Fruit fly (Drosophila melanogaster) whole organism, prepupa: ENCODE results near the gene CheB38c.

Experiments used
- Blimp-1 ChIP-seq: fragments of 200-800 bp; sonication (Bioruptor generic); optimal IDR thresholded peaks from 3 replicates; lab custom pipeline; 2017; ENCODE audit warnings: missing biosample characterization, missing genetic modification characterization, mild to moderate bottlenecking, moderate library complexity, missing genetic modification reagents
- CG10631 ChIP-seq: fragments of 200-800 bp; sonication (Bioruptor generic); optimal IDR thresholded peaks from 2 replicates; lab custom pipeline; 2016; ENCODE audit warnings: missing biosample characterization, missing genetic modification characterization
- CG10669 ChIP-seq: fragments of 200-800 bp; sonication (Bioruptor generic); optimal IDR thresholded peaks from 3 replicates; lab custom pipeline; 2018; ENCODE audit warnings: missing biosample characterization, mild to moderate bottlenecking, missing genetic modification characterization, moderate library complexity
- CG11294 ChIP-seq: fragments of 200-800 bp; sonication (Bioruptor generic); IDR thresholded peaks from 2 replicates; pipeline ENCODE4 v1.3.6; 2022; ENCODE audit warnings: missing biosample characterization, missing genetic modification characterization
- CG11902 ChIP-seq: fragments of 200-800 bp; sonication (Bioruptor generic); optimal IDR thresholded peaks from 3 replicates; lab custom pipeline; 2016; ENCODE audit warnings: missing biosample characterization, missing genetic modification characterization
- CG15336 ChIP-seq: fragments of 200-800 bp; sonication (Bioruptor generic); IDR thresholded peaks from 2 replicates; pipeline ENCODE4 v1.3.6; 2022; ENCODE audit warnings: missing biosample characterization, missing genetic modification characterization
- CG16779 ChIP-seq: fragments of 200-800 bp; sonication (Bioruptor generic); optimal IDR thresholded peaks from 3 replicates; lab custom pipeline; 2017; ENCODE audit warnings: missing biosample characterization, mild to moderate bottlenecking, missing genetic modification characterization
- CG31627 ChIP-seq: fragments of 200-800 bp; sonication (Bioruptor generic); optimal IDR thresholded peaks from 3 replicates; lab custom pipeline; 2016; ENCODE audit warnings: missing biosample characterization, missing genetic modification characterization
- CG32006 ChIP-seq: fragments of 200-800 bp; sonication (Bioruptor generic); optimal IDR thresholded peaks from 3 replicates; lab custom pipeline; 2017; ENCODE audit warnings: missing biosample characterization, mild to moderate bottlenecking, missing genetic modification characterization
- CG3919 ChIP-seq: fragments of 200-800 bp; sonication (Bioruptor generic); optimal IDR thresholded peaks from 3 replicates; lab custom pipeline; 2016; ENCODE audit warnings: missing biosample characterization, missing genetic modification characterization
- CG4318 ChIP-seq: fragments of 200-800 bp; sonication (Bioruptor generic); optimal IDR thresholded peaks from 3 replicates; lab custom pipeline; 2017; ENCODE audit warnings: missing biosample characterization, mild to moderate bottlenecking, missing genetic modification characterization
- CG6163 ChIP-seq: fragments of 200-800 bp; sonication (Bioruptor generic); IDR thresholded peaks from 3 replicates; pipeline ENCODE4 v1.3.6; 2022; ENCODE audit warnings: missing biosample characterization, missing genetic modification characterization
- CG6276 ChIP-seq: fragments of 200-800 bp; sonication (Bioruptor generic); optimal IDR thresholded peaks from 2 replicates; lab custom pipeline; 2017; ENCODE audit warnings: missing biosample characterization, mild to moderate bottlenecking, missing genetic modification characterization
- CG6808 ChIP-seq: fragments of 200-800 bp; sonication (Bioruptor generic); optimal IDR thresholded peaks from 3 replicates; lab custom pipeline; 2017; ENCODE audit warnings: missing biosample characterization, missing genetic modification characterization, mild to moderate bottlenecking, moderate library complexity, missing genetic modification reagents
- CG6854 ChIP-seq: fragments of 200-800 bp; sonication (Bioruptor generic); optimal IDR thresholded peaks from 2 replicates; lab custom pipeline; 2017; ENCODE audit warnings: missing biosample characterization, mild to moderate bottlenecking, missing genetic modification characterization
- CG8119 ChIP-seq: fragments of 200-800 bp; sonication (Bioruptor generic); IDR thresholded peaks from 3 replicates; pipeline ENCODE4 v1.3.6; 2022; ENCODE audit warnings: missing biosample characterization, missing genetic modification characterization
- CG8319 ChIP-seq: fragments of 200-800 bp; sonication (Bioruptor generic); optimal IDR thresholded peaks from 3 replicates; lab custom pipeline; 2016; ENCODE audit warnings: missing biosample characterization, missing genetic modification characterization
- CG8632 ChIP-seq: fragments of 200-800 bp; sonication (Bioruptor generic); optimal IDR thresholded peaks from 3 replicates; lab custom pipeline; 2016; ENCODE audit warnings: missing biosample characterization, missing genetic modification characterization
- CG9139 ChIP-seq: fragments of 200-800 bp; sonication (Bioruptor generic); optimal IDR thresholded peaks from 3 replicates; lab custom pipeline; 2017; ENCODE audit warnings: missing biosample characterization, mild to moderate bottlenecking, missing genetic modification characterization
- Eip93F ChIP-seq: fragments of 200-800 bp; sonication (Bioruptor generic); optimal IDR thresholded peaks from 2 replicates; lab custom pipeline; 2016; ENCODE audit warnings: missing biosample characterization, mild to moderate bottlenecking, missing genetic modification characterization
- Ets21C ChIP-seq: fragments of 200-800 bp; sonication (Bioruptor generic); optimal IDR thresholded peaks from 3 replicates; lab custom pipeline; 2016; ENCODE audit warnings: missing biosample characterization, missing genetic modification characterization
- Hr38 ChIP-seq: sonication (Bioruptor generic); optimal IDR thresholded peaks from 2 replicates; lab custom pipeline; 2016; ENCODE audit warnings: missing biosample characterization, missing genetic modification characterization
- Hr39 ChIP-seq: fragments of 200-800 bp; sonication (Bioruptor generic); optimal IDR thresholded peaks from 2 replicates; lab custom pipeline; 2016; ENCODE audit warnings: missing biosample characterization, missing genetic modification characterization
- Lpt ChIP-seq: fragments of 200-800 bp; sonication (Bioruptor generic); optimal IDR thresholded peaks from 3 replicates; lab custom pipeline; 2016; ENCODE audit warnings: missing biosample characterization, missing genetic modification characterization
- Met ChIP-seq: fragments of 200-800 bp; sonication (Bioruptor generic); optimal IDR thresholded peaks from 3 replicates; lab custom pipeline; 2016; ENCODE audit warnings: missing biosample characterization, missing genetic modification characterization
- OdsH ChIP-seq: fragments of 200-800 bp; sonication (Bioruptor generic); optimal IDR thresholded peaks from 3 replicates; lab custom pipeline; 2016; ENCODE audit warnings: missing biosample characterization, missing genetic modification characterization
- Smox ChIP-seq: fragments of 200-800 bp; sonication (Bioruptor generic); optimal IDR thresholded peaks from 3 replicates; lab custom pipeline; 2016; ENCODE audit warnings: missing biosample characterization, missing genetic modification characterization
- achi ChIP-seq: fragments of 200-800 bp; sonication (Bioruptor generic); optimal IDR thresholded peaks from 3 replicates; lab custom pipeline; 2016; ENCODE audit warnings: missing biosample characterization, missing genetic modification characterization
- acj6 ChIP-seq: fragments of 200-800 bp; sonication (Bioruptor generic); optimal IDR thresholded peaks from 3 replicates; lab custom pipeline; 2016; ENCODE audit warnings: missing biosample characterization, missing genetic modification characterization
- dac ChIP-seq: fragments of 200-800 bp; sonication (Bioruptor generic); optimal IDR thresholded peaks from 2 replicates; lab custom pipeline; 2017; ENCODE audit warnings: missing biosample characterization, mild to moderate bottlenecking, missing genetic modification characterization
- dsx ChIP-seq: fragments of 200-800 bp; optimal IDR thresholded peaks from 3 replicates; lab custom pipeline; 2019; ENCODE audit warnings: missing biosample characterization, mild to moderate bottlenecking, missing genetic modification characterization, moderate library complexity; ENCODE audit not compliant: poor library complexity, severe bottlenecking
- eg ChIP-seq: fragments of 200-800 bp; sonication (Bioruptor generic); IDR thresholded peaks from 3 replicates; pipeline ENCODE4 v1.3.6; 2022; ENCODE audit warnings: missing biosample characterization, missing genetic modification characterization
- esn ChIP-seq: fragments of 200-800 bp; sonication (Bioruptor generic); optimal IDR thresholded peaks from 2 replicates; lab custom pipeline; 2016; ENCODE audit warnings: missing biosample characterization, mild to moderate bottlenecking, missing genetic modification characterization, moderate library complexity
- fd59A ChIP-seq: fragments of 200-800 bp; sonication (Bioruptor generic); optimal IDR thresholded peaks from 2 replicates; lab custom pipeline; 2017; ENCODE audit warnings: missing biosample characterization, mild to moderate bottlenecking, missing genetic modification characterization, missing genetic modification reagents
- fd85E ChIP-seq: fragments of 200-800 bp; sonication (Bioruptor generic); optimal IDR thresholded peaks from 3 replicates; lab custom pipeline; 2016; ENCODE audit warnings: missing biosample characterization, missing genetic modification characterization
- lz ChIP-seq: fragments of 200-800 bp; sonication (Bioruptor generic); optimal IDR thresholded peaks from 3 replicates; lab custom pipeline; 2016; ENCODE audit warnings: missing biosample characterization, missing genetic modification characterization
- salr ChIP-seq, 2 experiments: fragments of 200-800 bp; sonication (Bioruptor generic); optimal IDR thresholded peaks; 3 replicates each; lab custom pipeline; 2016 to 2018; ENCODE audit warnings: missing biosample characterization in 2 of 2, missing genetic modification characterization in 2 of 2, mild to moderate bottlenecking in 1 of 2
- ss ChIP-seq, 2 experiments: fragments of 200-800 bp; sonication (Bioruptor generic); optimal IDR thresholded peaks; 2 replicates in 1 of 2; 3 replicates in 1 of 2; lab custom pipeline; 2017 to 2018; ENCODE audit warnings: mild to moderate bottlenecking in 2 of 2, missing biosample characterization in 2 of 2, missing genetic modification characterization in 2 of 2, moderate library complexity in 1 of 2
- svp ChIP-seq: fragments of 200-800 bp; sonication (Bioruptor generic); peaks from one replicate; lab custom pipeline; 2016; ENCODE audit warnings: missing biosample characterization, missing genetic modification characterization
- topi ChIP-seq: fragments of 200-800 bp; sonication (Bioruptor generic); optimal IDR thresholded peaks from 3 replicates; lab custom pipeline; 2016; ENCODE audit warnings: missing biosample characterization, missing genetic modification characterization
- vri ChIP-seq: fragments of 200-800 bp; sonication (Bioruptor generic); optimal IDR thresholded peaks from 3 replicates; lab custom pipeline; 2016; ENCODE audit warnings: missing biosample characterization, mild to moderate bottlenecking, missing genetic modification characterization

The CheB38c gene

dm6 chr2L:20822489-20823195 is 2.0 kb upstream of the CheB38c start, which contains the start of gene CG9331 (continued):
- TF ChIP-seq CG9139 (GFP tag; lab: Kevin White, UChicago) = no peak
- no peak for TF ChIP-seq salr (GFP tag; optimal IDR thresholded peaks at IDR 0.05; lab: Kevin White, UChicago)
- TF ChIP-seq CG11902 (GFP tag; lab: Kevin White, UChicago) = no peak
- TF ChIP-seq eg (GFP tag; lab: Robert Waterston, UW) = no peak; the same call in 2 of the 3 replicates
- TF ChIP-seq fd59A (GFP tag; lab: Kevin White, UChicago) = no peak
- TF ChIP-seq CG6163 = peak; percentile 56; the same call in 2 of the 3 replicates
- no peak for TF ChIP-seq CG8319 (GFP tag; lab: Kevin White, UChicago)

- TF ChIP-seq CG31627 (GFP tag; lab: Kevin White, UChicago) (peak; percentile 8), achi (GFP tag; lab: Kevin White, UChicago) (peak; percentile 11), Hr38 (GFP tag; lab: Kevin White, UChicago) (no peak), Hr39 (GFP tag; lab: Kevin White, UChicago) (peak; percentile 38), topi (GFP tag; lab: Kevin White, UChicago) (peak; percentile 25), esn (GFP tag; lab: Kevin White, UChicago) (peak; percentile 25), CG11294 (GFP tag; lab: Robert Waterston, UW) (0 out of 2 replicates have a peak, but pooled peaks have one; percentile 12), CG32006 (GFP tag; lab: Kevin White, UChicago) (no peak), dac (GFP tag; lab: Kevin White, UChicago) (no peak), Eip93F (GFP tag; lab: Kevin White, UChicago) (no peak), CG10631 (GFP tag; lab: Kevin White, UChicago) (no peak), Smox (GFP tag; lab: Kevin White, UChicago) (peak; percentile 10), vri (GFP tag; lab: Kevin White, UChicago) (no peak), Met (GFP tag; lab: Kevin White, UChicago) (peak; percentile 14), fd59A (GFP tag; lab: Kevin White, UChicago) (peak; percentile 9), eg (GFP tag; lab: Robert Waterston, UW) (no peak), CG10669 (GFP tag; lab: Kevin White, UChicago) (no peak), CG6163 (peak; percentile 63), CG11902 (GFP tag; lab: Kevin White, UChicago) (no peak), CG6808 (GFP tag; lab: Kevin White, UChicago) (no peak), Ets21C (GFP tag; lab: Kevin White, UChicago) (no peak), CG6854 (GFP tag; lab: Kevin White, UChicago) (peak; percentile 38), dsx (peak; percentile 71), ss (GFP tag; optimal IDR thresholded peaks at IDR 0.05; lab: Kevin White, UChicago) (peak in 1 of 2 experiments; percentile 64), svp (peak; percentile 84)
These were observed 1.3 kb upstream of the CheB38c start for dm6 chr2L:20822025-20822371.

- peak; percentile 24 for TF ChIP-seq CG6276 (GFP tag; lab: Kevin White, UChicago)
- TF ChIP-seq CG16779 = peak; percentile 21
- no peak for TF ChIP-seq salr (GFP tag; optimal IDR thresholded peaks at IDR 0.05; lab: Kevin White, UChicago)
- TF ChIP-seq CG8119 = peak; percentile 76; the same call in 2 of the 3 replicates
- TF ChIP-seq OdsH (GFP tag; lab: Kevin White, UChicago) = no peak
- peak; percentile 89 for TF ChIP-seq dsx
- peak in 1 of 2 experiments; percentile 46 for TF ChIP-seq ss (GFP tag; optimal IDR thresholded peaks at IDR 0.05; lab: Kevin White, UChicago)
- no peak for TF ChIP-seq CG8632 (GFP tag; lab: Kevin White, UChicago)
- TF ChIP-seq Met (GFP tag; lab: Kevin White, UChicago) = no peak
- peak; percentile 31 for TF ChIP-seq fd85E (GFP tag; lab: Kevin White, UChicago)
- no peak for TF ChIP-seq achi (GFP tag; lab: Kevin White, UChicago)
- TF ChIP-seq fd59A (GFP tag; lab: Kevin White, UChicago) = no peak
- peak; percentile 75; the same call in 1 of the 2 replicates for TF ChIP-seq CG15336 (GFP tag; lab: Robert Waterston, UW)
- peak; percentile 40 for TF ChIP-seq Blimp-1
- TF ChIP-seq CG6163 = no peak; the same call in 2 of the 3 replicates
- TF ChIP-seq lz = no peak
- TF ChIP-seq Eip93F (GFP tag; lab: Kevin White, UChicago) = peak; percentile 65
- peak; percentile 30 for TF ChIP-seq CG8319 (GFP tag; lab: Kevin White, UChicago)
- TF ChIP-seq acj6 (GFP tag; lab: Kevin White, UChicago) = no peak
- no peak for TF ChIP-seq esn (GFP tag; lab: Kevin White, UChicago)
- no peak for TF ChIP-seq svp
- TF ChIP-seq Lpt (GFP tag; lab: Kevin White, UChicago) = peak; percentile 14
- TF ChIP-seq dac (GFP tag; lab: Kevin White, UChicago) = no peak
- peak; percentile 17 for TF ChIP-seq vri (GFP tag; lab: Kevin White, UChicago)
- TF ChIP-seq Smox (GFP tag; lab: Kevin White, UChicago) = no peak
- no peak for TF ChIP-seq Hr38 (GFP tag; lab: Kevin White, UChicago)
- no peak for TF ChIP-seq CG4318 (GFP tag; lab: Kevin White, UChicago)
- TF ChIP-seq CG3919 (GFP tag; lab: Kevin White, UChicago) = no peak
These were observed 770 bp upstream of the CheB38c start for dm6 chr2L:20821249-20822024.
